Fruit fly (Drosophila melanogaster): Measurements from ENCODE around the gene CG34302.

CG34302 gene

DNA sequence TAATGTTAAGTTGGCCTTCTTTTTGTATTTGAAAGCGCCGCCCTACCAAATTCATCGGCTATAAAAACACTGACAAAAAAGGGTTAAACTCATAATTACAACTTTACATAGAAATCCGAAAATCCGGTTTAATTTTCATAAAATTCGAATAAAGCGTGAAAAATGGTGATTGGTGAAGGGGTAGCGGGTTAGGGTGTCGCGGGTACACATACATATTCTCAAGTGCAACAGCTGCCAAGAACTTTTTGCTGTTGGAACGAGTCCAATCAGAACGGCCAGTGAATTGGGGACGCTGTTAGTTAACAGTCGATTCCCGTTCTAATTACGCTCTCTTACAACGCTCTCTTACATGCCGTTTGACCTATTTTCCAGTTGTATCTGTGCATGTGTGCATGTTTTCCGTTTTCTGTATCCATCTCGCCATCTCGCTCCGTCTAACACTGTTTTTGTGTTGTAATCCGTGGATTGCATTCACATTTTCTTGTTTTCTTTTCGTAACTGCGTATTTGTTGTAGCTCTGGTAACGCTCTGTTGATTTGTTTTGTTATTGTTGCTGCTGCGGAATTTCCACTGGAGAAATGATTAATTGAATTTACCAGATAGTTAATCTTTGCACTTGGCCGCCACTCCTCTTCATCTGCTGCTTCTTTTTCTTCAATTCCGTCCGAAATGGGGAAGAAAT is 48.7 kb upstream of the CG34302 start (continued):
- TF ChIP-seq dac (GFP tag; optimal IDR thresholded peaks at IDR 0.05) = no peak
- TF ChIP-seq Blimp-1 (GFP tag; optimal IDR thresholded peaks at IDR 0.05) = no peak
- TF ChIP-seq CG6792 (GFP tag; optimal IDR thresholded peaks at IDR 0.05) = no peak
- peak; percentile 18; the same call in 1 of the 3 replicates for TF ChIP-seq CG8119 (GFP tag; IDR thresholded peaks at IDR 0.05)
- peak; percentile 25 for TF ChIP-seq CG6854 (GFP tag; optimal IDR thresholded peaks at IDR 0.05)
- TF ChIP-seq ss (GFP tag; optimal IDR thresholded peaks at IDR 0.05) = no peak
- peak; percentile 48 for TF ChIP-seq fkh (GFP tag; optimal IDR thresholded peaks at IDR 0.05)
- TF ChIP-seq CG31627 (GFP tag; optimal IDR thresholded peaks at IDR 0.05) = no peak
- no peak for TF ChIP-seq spab (GFP tag; optimal IDR thresholded peaks at IDR 0.05)
- TF ChIP-seq dsx (GFP tag; optimal IDR thresholded peaks at IDR 0.05; ENCODE audit: poor library complexity, severe bottlenecking) = peak; percentile 87
- TF ChIP-seq Met (GFP tag; optimal IDR thresholded peaks at IDR 0.05) = peak; percentile 7

DNA sequence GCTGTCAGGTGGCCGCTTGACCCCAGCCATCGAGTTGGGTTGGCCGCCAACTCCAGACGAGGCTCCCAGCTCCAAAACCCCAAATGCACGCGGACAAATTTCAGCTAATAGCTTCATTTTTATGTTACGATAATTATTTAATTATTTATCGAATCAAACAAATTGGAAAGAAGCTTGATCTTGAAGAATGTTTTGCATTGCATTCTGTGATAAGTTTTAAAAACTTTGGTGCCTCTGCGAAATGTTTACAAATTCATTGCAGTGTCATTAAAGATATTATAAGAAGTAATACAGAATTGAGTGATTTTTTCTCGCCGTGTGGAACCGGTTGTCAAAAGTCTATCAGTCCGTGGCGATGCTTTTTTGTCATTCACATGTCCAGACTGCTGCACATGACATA is 46.8 kb upstream of the CG34302 start:
- TF ChIP-seq ss (GFP tag; optimal IDR thresholded peaks at IDR 0.05) = no peak
- TF ChIP-seq Met (GFP tag; optimal IDR thresholded peaks at IDR 0.05) = no peak
- TF ChIP-seq CG15336 (GFP tag; IDR thresholded peaks at IDR 0.05) = peak; percentile 43
- peak; percentile 30; the same call in 1 of the 3 replicates for TF ChIP-seq CG8119 (GFP tag; IDR thresholded peaks at IDR 0.05)
- peak; percentile 52 for TF ChIP-seq Hr4 (GFP tag; optimal IDR thresholded peaks at IDR 0.05)
- TF ChIP-seq CG32006 (GFP tag; optimal IDR thresholded peaks at IDR 0.05) = peak; percentile 72
- no peak for TF ChIP-seq CG6854 (GFP tag; optimal IDR thresholded peaks at IDR 0.05)
- no peak for TF ChIP-seq CG6792 (GFP tag; optimal IDR thresholded peaks at IDR 0.05)
- peak; percentile 69 for TF ChIP-seq Eip78C (GFP tag)
- no peak for TF ChIP-seq CG9139 (GFP tag; optimal IDR thresholded peaks at IDR 0.05)
- TF ChIP-seq Sox102F (GFP tag; optimal IDR thresholded peaks at IDR 0.05) = no peak
- no peak for TF ChIP-seq Ets21C (GFP tag; optimal IDR thresholded peaks at IDR 0.05)
- TF ChIP-seq CG8632 (GFP tag; optimal IDR thresholded peaks at IDR 0.05) = no peak
- peak; percentile 14 for TF ChIP-seq dac (GFP tag; optimal IDR thresholded peaks at IDR 0.05)
- no peak for TF ChIP-seq eg (GFP tag; IDR thresholded peaks at IDR 0.05)
- no peak for TF ChIP-seq CG10631 (GFP tag; optimal IDR thresholded peaks at IDR 0.05)
- TF ChIP-seq Hr38 (GFP tag; optimal IDR thresholded peaks at IDR 0.05) = no peak
- peak; percentile 44 for TF ChIP-seq CG4318 (GFP tag; optimal IDR thresholded peaks at IDR 0.05)
- no peak for TF ChIP-seq dsx (GFP tag; optimal IDR thresholded peaks at IDR 0.05; ENCODE audit: poor library complexity, severe bottlenecking)
- TF ChIP-seq Lpt (GFP tag; optimal IDR thresholded peaks at IDR 0.05) = no peak

dm6 chr3R:9869954-9870353 is 46.3 kb upstream of the CG34302 start:
- peak; percentile 95 for TF ChIP-seq fkh (GFP tag; optimal IDR thresholded peaks at IDR 0.05)
- no peak for TF ChIP-seq CG10631 (GFP tag; optimal IDR thresholded peaks at IDR 0.05)

- TF ChIP-seq fkh (GFP tag; optimal IDR thresholded peaks at IDR 0.05) (no peak), CG7368 (GFP tag; optimal IDR thresholded peaks at IDR 0.05) (no peak), dsx (GFP tag; optimal IDR thresholded peaks at IDR 0.05; ENCODE audit: poor library complexity, severe bottlenecking) (peak; percentile 87), Eip78C (GFP tag) (peak; percentile 50)
These were observed 45.1 kb upstream of the CG34302 start for dm6 chr3R:9868538-9869398.

DNA sequence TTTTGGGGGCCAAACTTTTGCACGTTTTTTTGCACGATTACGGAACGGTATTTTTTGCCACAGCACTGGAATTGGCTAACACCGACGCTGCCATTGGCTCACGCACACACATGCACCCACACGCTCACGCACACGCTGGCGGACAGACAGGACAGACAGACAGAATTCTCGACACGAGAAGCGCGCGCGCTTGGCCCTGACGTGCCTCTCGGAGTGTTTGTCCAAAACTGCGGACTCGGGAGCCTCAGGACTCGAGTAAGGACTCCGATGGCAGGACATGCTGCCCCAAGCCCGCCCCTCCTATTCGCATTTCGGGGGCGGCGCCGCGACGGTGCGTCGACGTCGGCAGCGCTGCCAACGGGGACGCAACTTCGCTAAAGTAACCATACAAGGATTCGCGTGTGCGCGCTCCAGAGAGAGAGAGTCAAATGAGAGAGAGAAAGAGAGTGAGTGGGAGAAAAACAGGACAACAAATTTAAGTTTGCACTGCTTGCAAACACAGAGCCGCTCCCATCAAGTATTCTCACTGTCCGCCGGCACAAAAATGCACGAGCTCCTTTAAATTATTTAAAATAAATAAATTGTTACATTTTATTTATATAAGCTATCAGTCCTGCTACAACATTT is 44.4 kb upstream of the CG34302 start, which contains the start of gene Teh1:
Gene Teh1, minus strand, starts transcription at position 210 of the 627 bp plus-strand sequence.
- TF ChIP-seq acj6 (GFP tag; optimal IDR thresholded peaks at IDR 0.05) (no peak), CG6163 (GFP tag; IDR thresholded peaks at IDR 0.05) (0 out of 3 replicates have a peak, but pooled peaks have one; percentile 34)
